Worm (Caenorhabditis elegans): Measurements from ENCODE around the gene R102.10.

ce11 chrIV:10680379-10680778 is 24.9 kb upstream of the R102.10 start, which contains the start of gene K08C7.4:
- TF ChIP-seq elt-3 (tag; optimal IDR thresholded peaks at IDR 0.05) (no peak), fkh-10 (GFP tag; optimal IDR thresholded peaks at IDR 0.05) (no peak), ztf-11 (tag; optimal IDR thresholded peaks at IDR 0.05) (no peak), ama-1 (optimal IDR thresholded peaks at IDR 0.05) (no peak), nfya-1 (tag; optimal IDR thresholded peaks at IDR 0.05; ENCODE audit: insufficient read depth) (no peak), jun-1 (tag; optimal IDR thresholded peaks at IDR 0.05) (no peak), elt-1 (tag; optimal IDR thresholded peaks at IDR 0.05) (no peak)
